Worm (Caenorhabditis elegans): Measurements from ENCODE around the gene nhr-140.

Gene nhr-140

DNA sequence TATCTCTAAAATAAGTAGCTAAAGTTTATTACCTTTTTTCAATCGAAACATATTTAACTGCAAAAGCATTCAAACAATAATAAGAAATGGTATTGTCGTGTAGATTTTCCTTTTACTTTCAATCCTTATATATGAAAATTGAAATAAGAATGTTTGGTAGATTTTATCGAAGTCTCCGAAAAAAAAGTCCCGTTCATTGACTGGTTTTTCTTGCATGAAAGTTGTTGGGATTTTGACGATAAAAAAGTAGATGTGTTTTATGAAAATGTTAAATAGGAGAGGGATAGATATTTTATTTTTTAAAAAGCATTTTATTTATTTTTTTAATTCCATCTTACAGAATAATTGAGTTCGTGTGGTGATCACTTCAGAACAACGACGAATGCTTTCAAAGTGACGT, 26.4 kb upstream of the nhr-140 start, which contains the start of gene C33G8.13:
C33G8.13 (minus strand) TSS at position 101 of the 400 bp plus-strand sequence.
- no peak for TF ChIP-seq nhr-21 (tag; optimal IDR thresholded peaks at IDR 0.05)
- TF ChIP-seq mdl-1 (tag; optimal IDR thresholded peaks at IDR 0.05), result no peak
- TF ChIP-seq nhr-11 (tag; optimal IDR thresholded peaks at IDR 0.05), result no peak
- no peak for TF ChIP-seq blmp-1 (tag; optimal IDR thresholded peaks at IDR 0.05; ENCODE audit: insufficient read depth)
- no peak for TF ChIP-seq nhr-6 (tag; optimal IDR thresholded peaks at IDR 0.05)
- TF ChIP-seq sma-3 (GFP tag; optimal IDR thresholded peaks at IDR 0.05), result no peak
- no peak for TF ChIP-seq unc-62 (GFP tag; optimal IDR thresholded peaks at IDR 0.05)
- TF ChIP-seq skn-1 (tag; optimal IDR thresholded peaks at IDR 0.05), result no peak
- no peak for TF ChIP-seq sma-9 (GFP tag; optimal IDR thresholded peaks at IDR 0.05)
- TF ChIP-seq sma-9 (tag; optimal IDR thresholded peaks at IDR 0.05), result no peak
- no peak for TF ChIP-seq dmd-4 (tag; optimal IDR thresholded peaks at IDR 0.05)
- no peak for TF ChIP-seq aly-2 (tag; optimal IDR thresholded peaks at IDR 0.05)
- no peak for TF ChIP-seq nhr-129 (tag; optimal IDR thresholded peaks at IDR 0.05)
- TF ChIP-seq ZK546.5 (tag; optimal IDR thresholded peaks at IDR 0.05), result no peak
- TF ChIP-seq ceh-16 (tag; optimal IDR thresholded peaks at IDR 0.05), result no peak
- TF ChIP-seq ztf-4 (tag; optimal IDR thresholded peaks at IDR 0.05), result no peak
- no peak for TF ChIP-seq unc-55 (GFP tag; optimal IDR thresholded peaks at IDR 0.05)

DNA sequence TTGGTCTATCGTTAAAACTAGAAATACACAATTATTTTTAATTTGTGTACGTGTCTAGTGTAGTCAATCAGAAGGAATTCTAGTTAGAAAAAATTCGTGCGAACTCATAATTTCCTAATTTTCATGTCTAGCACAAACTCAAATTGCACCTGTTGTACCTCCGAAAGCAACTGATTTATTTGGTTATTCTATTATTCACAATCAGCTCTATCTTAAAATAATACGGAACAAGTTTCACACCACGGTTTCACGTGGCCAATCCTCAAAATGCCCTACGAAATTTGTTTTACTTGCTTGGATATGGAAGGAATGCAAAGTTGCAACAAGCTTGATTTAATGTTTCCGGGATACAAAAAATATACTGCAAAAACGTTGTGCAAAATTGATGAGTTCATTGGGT, 23.1 kb upstream of the nhr-140 start, which contains the start of gene srw-127:
srw-127 (plus strand) TSS at position 301 of the 400 bp plus-strand sequence.
- TF ChIP-seq lin-11 (tag; optimal IDR thresholded peaks at IDR 0.05) (no peak), nhr-129 (tag; optimal IDR thresholded peaks at IDR 0.05) (no peak), nhr-6 (tag; optimal IDR thresholded peaks at IDR 0.05) (no peak)

DNA sequence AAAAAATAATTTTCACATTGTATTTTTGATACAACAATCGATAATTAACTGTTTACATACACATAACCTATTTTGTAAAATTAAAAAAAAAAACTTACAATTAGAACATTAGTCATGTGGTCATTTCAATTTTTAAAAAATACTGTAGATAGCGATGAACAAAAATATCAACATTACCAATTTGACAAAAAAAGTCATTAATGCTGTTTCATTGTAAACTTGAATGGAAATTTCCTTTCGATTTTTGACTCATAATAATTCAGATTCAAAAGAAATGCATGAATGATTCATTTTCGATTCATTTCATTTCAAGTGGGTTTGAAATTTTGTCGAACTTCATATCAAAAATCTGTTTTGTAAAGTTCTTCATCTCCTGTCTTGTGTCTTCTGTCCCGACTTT, 20.0 kb upstream of the nhr-140 start, which contains the start of gene C33G8.2:
C33G8.2 (plus strand) TSS at position 301 of the 400 bp plus-strand sequence.
- no peak for TF ChIP-seq ceh-16 (tag; optimal IDR thresholded peaks at IDR 0.05)
- no peak for TF ChIP-seq nhr-10 (tag; optimal IDR thresholded peaks at IDR 0.05)
- TF ChIP-seq R02D3.7 (tag; optimal IDR thresholded peaks at IDR 0.05), result no peak
- no peak for TF ChIP-seq ztf-11 (tag; optimal IDR thresholded peaks at IDR 0.05)
- no peak for TF ChIP-seq elt-3 (tag; optimal IDR thresholded peaks at IDR 0.05)
- TF ChIP-seq skn-1 (tag; optimal IDR thresholded peaks at IDR 0.05), result no peak
- TF ChIP-seq nhr-237 (tag; optimal IDR thresholded peaks at IDR 0.05), result no peak
- no peak for TF ChIP-seq nhr-21 (tag; optimal IDR thresholded peaks at IDR 0.05)
- TF ChIP-seq sem-4 (tag; optimal IDR thresholded peaks at IDR 0.05), result no peak
- TF ChIP-seq lin-11 (tag; optimal IDR thresholded peaks at IDR 0.05), result no peak
- no peak for TF ChIP-seq unc-62 (GFP tag; optimal IDR thresholded peaks at IDR 0.05)

DNA sequence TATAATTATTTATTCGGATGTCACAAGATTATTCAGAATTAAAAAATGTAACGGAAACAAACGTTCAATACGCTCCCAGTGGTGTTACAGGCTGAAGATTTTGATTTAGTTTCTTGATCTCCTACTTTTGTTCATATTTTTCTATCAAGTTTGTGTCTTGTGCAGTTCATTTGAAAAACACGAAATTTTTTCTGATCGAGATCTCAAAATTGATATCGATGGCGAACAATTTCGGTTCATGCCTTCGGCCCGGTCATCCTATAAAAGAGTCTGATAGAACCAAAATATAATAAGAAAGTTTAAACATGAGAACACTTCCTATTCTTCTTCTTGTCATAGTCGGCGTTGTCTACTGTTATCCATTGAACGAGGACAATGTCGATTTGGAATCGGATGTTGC, 17.8 kb upstream of the nhr-140 start, which contains the start of gene drd-10:
drd-10 (plus strand) TSS at position 301 of the 400 bp plus-strand sequence.
- TF ChIP-seq ztf-1 (GFP tag; conservative IDR thresholded peaks at IDR 0.05) (no peak), peb-1 (tag; optimal IDR thresholded peaks at IDR 0.05) (no peak), ZK546.5 (tag; optimal IDR thresholded peaks at IDR 0.05) (no peak), mdl-1 (tag; optimal IDR thresholded peaks at IDR 0.05) (no peak), nhr-6 (tag; optimal IDR thresholded peaks at IDR 0.05) (no peak), dmd-4 (tag; optimal IDR thresholded peaks at IDR 0.05) (no peak), ama-1 (optimal IDR thresholded peaks at IDR 0.05) (no peak), F13H6.1 (tag; optimal IDR thresholded peaks at IDR 0.05) (no peak), blmp-1 (tag; optimal IDR thresholded peaks at IDR 0.05; ENCODE audit: insufficient read depth) (no peak), nhr-237 (tag; optimal IDR thresholded peaks at IDR 0.05) (no peak), nhr-11 (tag; optimal IDR thresholded peaks at IDR 0.05) (no peak), ceh-82 (tag; optimal IDR thresholded peaks at IDR 0.05) (no peak), mab-5 (tag; optimal IDR thresholded peaks at IDR 0.05) (no peak), nhr-21 (tag; optimal IDR thresholded peaks at IDR 0.05) (no peak), nhr-25 (tag; optimal IDR thresholded peaks at IDR 0.05) (no peak), zag-1 (tag; optimal IDR thresholded peaks at IDR 0.05) (no peak)

DNA sequence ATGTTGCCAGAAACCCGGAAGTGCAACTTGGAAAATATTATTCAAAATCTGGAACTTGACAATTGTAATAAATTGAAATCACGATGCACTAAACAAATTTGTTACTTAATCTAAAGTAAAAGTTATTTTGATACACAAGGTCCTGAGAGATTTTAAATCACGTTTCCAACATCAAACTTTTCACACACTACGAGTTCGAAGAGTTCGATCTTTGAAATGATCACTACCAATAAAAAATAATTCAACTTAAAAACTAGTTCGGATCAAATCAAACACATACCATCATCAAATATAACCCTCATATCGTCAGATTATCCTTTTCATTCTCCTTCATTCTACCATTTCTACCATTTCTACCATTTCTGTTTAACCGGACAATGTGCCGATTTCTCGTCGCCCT, 16.5 kb upstream of the nhr-140 start, which contains the start of gene spig-10:
spig-10 (plus strand) TSS at position 301 of the 400 bp plus-strand sequence.
- TF ChIP-seq aly-2 (tag; optimal IDR thresholded peaks at IDR 0.05), result no peak
- no peak for TF ChIP-seq nhr-6 (tag; optimal IDR thresholded peaks at IDR 0.05)
- no peak for TF ChIP-seq peb-1 (tag; optimal IDR thresholded peaks at IDR 0.05)
- TF ChIP-seq lsy-2 (tag; optimal IDR thresholded peaks at IDR 0.05), result no peak
- TF ChIP-seq nhr-11 (tag; optimal IDR thresholded peaks at IDR 0.05), result no peak
